Fruit fly (Drosophila melanogaster) whole organism, embryonic: Measurements from ENCODE around the gene asl.
A peak's percentile ranks its signal among the peaks of the same experiment; 100 is the strongest.

Experiments used
- C15 ChIP-seq: fragments of 200-800 bp; sonication (Bioruptor generic); IDR thresholded peaks from 3 replicates; pipeline ENCODE4 v1.3.6; 2022; ENCODE audit warnings: missing biosample characterization, missing genetic modification characterization
- CG10274 ChIP-seq: fragments of 200-800 bp; sonication (Bioruptor generic); optimal IDR thresholded peaks from 3 replicates; lab custom pipeline; 2017; ENCODE audit warnings: missing biosample characterization, mild to moderate bottlenecking, missing genetic modification characterization
- CG10462 ChIP-seq: fragments of 200-800 bp; sonication (Bioruptor generic); optimal IDR thresholded peaks from 2 replicates; lab custom pipeline; 2016; ENCODE audit warnings: missing biosample characterization, missing genetic modification characterization
- CG10654 ChIP-seq: fragments of 200-800 bp; sonication (Bioruptor generic); optimal IDR thresholded peaks from 2 replicates; lab custom pipeline; 2016; ENCODE audit warnings: missing biosample characterization, missing genetic modification characterization
- CG11456 ChIP-seq: fragments of 200-800 bp; sonication (Bioruptor generic); IDR thresholded peaks from 3 replicates; pipeline ENCODE4 v1.3.6; 2022; ENCODE audit warnings: missing biosample characterization, missing genetic modification characterization
- CG1233 ChIP-seq: fragments of 200-800 bp; sonication (Bioruptor generic); optimal IDR thresholded peaks from 4 replicates; lab custom pipeline; 2018; ENCODE audit warnings: missing biosample characterization, mild to moderate bottlenecking, missing genetic modification characterization
- CG12744 ChIP-seq: fragments of 200-800 bp; sonication (Bioruptor generic); optimal IDR thresholded peaks from 2 replicates; lab custom pipeline; 2016; ENCODE audit warnings: missing biosample characterization, missing genetic modification characterization
- CG17802 ChIP-seq: fragments of 200-800 bp; sonication (Bioruptor generic); optimal IDR thresholded peaks from 2 replicates; lab custom pipeline; 2018; ENCODE audit warnings: missing biosample characterization, mild to moderate bottlenecking, missing genetic modification characterization, moderate library complexity
- CG18619 ChIP-seq: fragments of 200-800 bp; sonication (Bioruptor generic); optimal IDR thresholded peaks from 3 replicates; lab custom pipeline; 2017; ENCODE audit warnings: missing biosample characterization, mild to moderate bottlenecking, missing genetic modification characterization
- CG18764 ChIP-seq: fragments of 200-800 bp; sonication (Bioruptor generic); optimal IDR thresholded peaks from 3 replicates; lab custom pipeline; 2016; ENCODE audit warnings: missing biosample characterization, missing genetic modification characterization
- CG2129 ChIP-seq: fragments of 200-800 bp; sonication (Bioruptor generic); IDR thresholded peaks from 2 replicates; pipeline ENCODE4 v1.3.6; 2022; ENCODE audit warnings: missing biosample characterization, missing genetic modification characterization; ENCODE audit not compliant: partially characterized antibody
- CG31388 ChIP-seq: fragments of 200-800 bp; sonication (Bioruptor generic); optimal IDR thresholded peaks from 2 replicates; lab custom pipeline; 2016; ENCODE audit warnings: missing biosample characterization, missing genetic modification characterization
- CG3407 ChIP-seq: fragments of 200-800 bp; sonication (Bioruptor generic); optimal IDR thresholded peaks from 2 replicates; lab custom pipeline; 2018; ENCODE audit warnings: missing biosample characterization, mild to moderate bottlenecking, missing genetic modification characterization
- CG6175 ChIP-seq: fragments of 200-800 bp; sonication (Bioruptor generic); IDR thresholded peaks from 3 replicates; pipeline ENCODE4 v1.3.6; 2022; ENCODE audit warnings: missing biosample characterization, missing genetic modification characterization
- CG7786 ChIP-seq: fragments of 200-800 bp; sonication (Bioruptor generic); optimal IDR thresholded peaks from 2 replicates; lab custom pipeline; 2016; ENCODE audit warnings: missing biosample characterization, missing genetic modification characterization
- CG8388 ChIP-seq: fragments of 200-800 bp; sonication (Bioruptor generic); optimal IDR thresholded peaks from 2 replicates; lab custom pipeline; 2019; ENCODE audit warnings: missing biosample characterization, mild to moderate bottlenecking, missing genetic modification characterization, moderate library complexity
- CG9797 ChIP-seq: fragments of 200-800 bp; sonication (Bioruptor generic); optimal IDR thresholded peaks from 3 replicates; lab custom pipeline; 2018; ENCODE audit warnings: missing biosample characterization, mild to moderate bottlenecking, missing genetic modification characterization
- Deaf1 ChIP-seq: fragments of 200-800 bp; optimal IDR thresholded peaks from 3 replicates; lab custom pipeline; 2019; ENCODE audit warnings: missing biosample characterization, mild to moderate bottlenecking, missing genetic modification characterization, moderate library complexity
- Dref ChIP-seq: fragments of 200-800 bp; sonication (Bioruptor generic); IDR thresholded peaks from 2 replicates; pipeline ENCODE4 v1.3.6; 2022; ENCODE audit warnings: missing biosample characterization, missing genetic modification characterization
- H15 ChIP-seq: fragments of 200-800 bp; sonication (Bioruptor generic); IDR thresholded peaks from 3 replicates; pipeline ENCODE4 v1.3.6; 2022; ENCODE audit warnings: missing biosample characterization, missing genetic modification characterization
- H2.0 ChIP-seq: fragments of 200-800 bp; sonication (Bioruptor generic); IDR thresholded peaks from 2 replicates; pipeline ENCODE4 v1.3.6; 2022; ENCODE audit warnings: missing biosample characterization, missing genetic modification characterization
- Meics ChIP-seq: fragments of 200-800 bp; sonication (Bioruptor generic); optimal IDR thresholded peaks from 2 replicates; lab custom pipeline; 2017; ENCODE audit warnings: missing biosample characterization, mild to moderate bottlenecking, missing genetic modification characterization
- Mrtf ChIP-seq: fragments of 200-800 bp; sonication (Bioruptor generic); IDR thresholded peaks from 3 replicates; pipeline ENCODE4 v1.3.6; 2022; ENCODE audit warnings: missing biosample characterization, missing genetic modification characterization
- Myb ChIP-seq: fragments of 200-800 bp; sonication (Bioruptor generic); optimal IDR thresholded peaks from 2 replicates; lab custom pipeline; 2016; ENCODE audit warnings: missing biosample characterization, missing genetic modification characterization
- Pdp1 ChIP-seq, 2 experiments: fragments of 200-800 bp; sonication (Bioruptor generic); optimal IDR thresholded peaks; 3 replicates each; lab custom pipeline; 2016; ENCODE audit warnings: missing biosample characterization in 2 of 2, missing genetic modification characterization in 2 of 2, mild to moderate bottlenecking in 1 of 2, moderate library complexity in 1 of 2
- Ptx1 ChIP-seq: fragments of 200-800 bp; sonication (Bioruptor generic); IDR thresholded peaks from 2 replicates; pipeline ENCODE4 v1.3.6; 2022; ENCODE audit warnings: missing biosample characterization, missing genetic modification characterization
- Six4 ChIP-seq: fragments of 200-800 bp; sonication (Bioruptor generic); optimal IDR thresholded peaks from 2 replicates; lab custom pipeline; 2016; ENCODE audit warnings: missing biosample characterization, missing genetic modification characterization
- Taf1 ChIP-seq: fragments of 200-800 bp; sonication (Bioruptor generic); IDR thresholded peaks from 2 replicates; pipeline ENCODE4 v1.3.6; 2022; ENCODE audit warnings: missing biosample characterization, missing genetic modification characterization
- abd-A ChIP-seq: fragments of 200-800 bp; sonication (Bioruptor generic); optimal IDR thresholded peaks from 3 replicates; lab custom pipeline; 2019; ENCODE audit warnings: missing biosample characterization, mild to moderate bottlenecking, missing genetic modification characterization, moderate library complexity
- ap ChIP-seq: fragments of 200-800 bp; sonication (Bioruptor generic); IDR thresholded peaks from 2 replicates; pipeline ENCODE4 v1.3.6; 2022; ENCODE audit warnings: missing biosample characterization, missing genetic modification characterization
- ase ChIP-seq: fragments of 200-800 bp; sonication (Bioruptor generic); IDR thresholded peaks from 3 replicates; pipeline ENCODE4 v1.3.6; 2022; ENCODE audit warnings: missing biosample characterization, missing genetic modification characterization
- ato ChIP-seq: fragments of 200-800 bp; sonication (Bioruptor generic); IDR thresholded peaks from 2 replicates; pipeline ENCODE4 v1.3.6; 2022; ENCODE audit warnings: missing biosample characterization, missing genetic modification characterization; ENCODE audit not compliant: partially characterized antibody
- cas ChIP-seq: fragments of 200-800 bp; sonication (Bioruptor generic); IDR thresholded peaks from 2 replicates; pipeline ENCODE4 v1.3.6; 2022; ENCODE audit warnings: missing biosample characterization, missing genetic modification characterization
- ems ChIP-seq: fragments of 200-800 bp; sonication (Bioruptor generic); optimal IDR thresholded peaks from 3 replicates; lab custom pipeline; 2016; ENCODE audit warnings: missing biosample characterization, missing genetic modification characterization
- gro ChIP-seq: fragments of 200-800 bp; sonication (Bioruptor generic); optimal IDR thresholded peaks from 2 replicates; lab custom pipeline; 2016; ENCODE audit warnings: missing biosample characterization, missing genetic modification characterization
- hkb ChIP-seq, 2 experiments: fragments of 200-800 bp in 1 of 2; fragments of >200 bp in 1 of 2; sonication (Bioruptor generic) in 1 of 2; IDR thresholded peaks in 1 of 2; optimal IDR thresholded peaks in 1 of 2; 2 replicates each; pipeline versions ENCODE4 v1.3.6 to Lab custom; 2017 to 2022; ENCODE audit warnings: missing biosample characterization in 1 of 2, missing genetic modification characterization in 1 of 2
- nmo ChIP-seq: fragments of 200-800 bp; sonication (Bioruptor generic); optimal IDR thresholded peaks from 2 replicates; lab custom pipeline; 2018; ENCODE audit warnings: missing biosample characterization, mild to moderate bottlenecking, missing genetic modification characterization, moderate library complexity
- phol ChIP-seq: fragments of 200-800 bp; sonication (Bioruptor generic); optimal IDR thresholded peaks from 3 replicates; lab custom pipeline; 2018; ENCODE audit warnings: missing biosample characterization, mild to moderate bottlenecking, missing genetic modification characterization, moderate library complexity
- row ChIP-seq: fragments of 200-800 bp; sonication (Bioruptor generic); IDR thresholded peaks from 3 replicates; pipeline ENCODE4 v1.3.6; 2022; ENCODE audit warnings: missing biosample characterization, missing genetic modification characterization
- salm ChIP-seq: fragments of 200-800 bp; sonication (Bioruptor generic); optimal IDR thresholded peaks from 2 replicates; lab custom pipeline; 2018; ENCODE audit warnings: missing biosample characterization, mild to moderate bottlenecking, missing genetic modification characterization
- sc ChIP-seq, 3 experiments: fragments of >200 bp in 2 of 3; fragments of 200-800 bp in 1 of 3; sonication (Bioruptor generic) in 1 of 3; optimal IDR thresholded peaks; 2 replicates in 2 of 3; 3 replicates in 1 of 3; lab custom pipeline; 2017; ENCODE audit warnings: mild to moderate bottlenecking in 1 of 3, missing biosample characterization in 1 of 3, missing genetic modification characterization in 1 of 3, missing genetic modification reagents in 1 of 3
- shn ChIP-seq: fragments of 200-800 bp; sonication (Bioruptor generic); optimal IDR thresholded peaks from 3 replicates; lab custom pipeline; 2016; ENCODE audit warnings: missing biosample characterization, missing genetic modification characterization
- slbo ChIP-seq: fragments of 200-800 bp; sonication (Bioruptor generic); IDR thresholded peaks from 2 replicates; pipeline ENCODE4 v1.3.6; 2022; ENCODE audit warnings: missing biosample characterization, missing genetic modification characterization
- slou ChIP-seq: fragments of 200-800 bp; sonication (Bioruptor generic); optimal IDR thresholded peaks from 3 replicates; lab custom pipeline; 2016; ENCODE audit warnings: missing biosample characterization, missing genetic modification characterization
- so ChIP-seq: fragments of 200-800 bp; sonication (Bioruptor generic); IDR thresholded peaks from 3 replicates; pipeline ENCODE4 v1.3.6; 2022; ENCODE audit warnings: missing biosample characterization, missing genetic modification characterization
- sr ChIP-seq: fragments of 200-800 bp; sonication (Bioruptor generic); IDR thresholded peaks from 3 replicates; pipeline ENCODE4 v1.3.6; 2022; ENCODE audit warnings: missing biosample characterization, missing genetic modification characterization
- tna ChIP-seq: fragments of 200-800 bp; sonication (Bioruptor generic); IDR thresholded peaks from 2 replicates; pipeline ENCODE4 v1.3.6; 2022; ENCODE audit warnings: missing biosample characterization, missing genetic modification characterization; ENCODE audit not compliant: partially characterized antibody
- trh ChIP-seq: fragments of 200-800 bp; sonication (Bioruptor generic); optimal IDR thresholded peaks from 2 replicates; lab custom pipeline; 2016; ENCODE audit warnings: missing biosample characterization, missing genetic modification characterization
- tup ChIP-seq: fragments of 200-800 bp; sonication (Bioruptor generic); optimal IDR thresholded peaks from 2 replicates; lab custom pipeline; 2016; ENCODE audit warnings: missing biosample characterization, mild to moderate bottlenecking, missing genetic modification characterization, moderate library complexity
- zf30C ChIP-seq: fragments of 200-800 bp; sonication (Bioruptor generic); optimal IDR thresholded peaks from 3 replicates; lab custom pipeline; 2018; ENCODE audit warnings: missing biosample characterization, mild to moderate bottlenecking, missing genetic modification characterization

The asl gene

DNA sequence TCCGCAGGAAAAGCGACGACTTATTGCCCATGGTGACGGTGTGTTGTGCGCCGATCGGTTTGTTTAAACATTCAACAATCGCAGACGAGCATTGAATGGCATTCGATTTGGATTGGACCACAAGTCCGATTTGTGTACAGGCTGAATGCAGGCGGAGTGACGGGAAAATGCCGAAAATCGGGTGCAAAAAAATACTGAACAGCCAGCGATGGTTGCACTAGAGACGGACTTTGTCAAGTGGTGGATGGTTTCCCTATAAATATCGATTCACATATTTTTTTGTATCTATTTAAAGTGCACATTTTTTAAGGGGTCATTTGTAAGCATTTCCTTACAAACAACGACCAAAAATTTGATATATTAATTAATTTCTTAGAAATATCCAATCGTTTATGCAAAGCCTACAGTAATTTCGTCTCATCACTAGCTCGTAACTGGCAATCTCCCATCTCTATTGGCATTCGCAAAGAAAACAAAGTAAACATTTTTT, 48.4 kb upstream of the asl start, which contains the start of the genes elm and MED27 (continued):
- TF ChIP-seq CG18764 (GFP tag; lab: Kevin White, UChicago) (peak; percentile 87), phol (peak; percentile 95), hkb (optimal IDR thresholded peaks at IDR 0.05; lab: Kevin White, UChicago) (peak; percentile 87), hkb (GFP tag; IDR thresholded peaks at IDR 0.05; lab: Robert Waterston, UW) (peak; percentile 86), ato (GFP tag; lab: Robert Waterston, UW) (peak; percentile 47; the same call in 1 of the 2 replicates), shn (peak; percentile 90), CG10462 (GFP tag; lab: Kevin White, UChicago) (peak; percentile 88), zf30C (GFP tag; lab: Kevin White, UChicago) (no peak), CG1233 (GFP tag; lab: Kevin White, UChicago) (peak; percentile 87), CG8388 (GFP tag; lab: Kevin White, UChicago) (peak; percentile 88), Deaf1 (peak; percentile 68), salm (tag; lab: Kevin White, UChicago) (peak; percentile 76), CG11456 (GFP tag; lab: Robert Waterston, UW) (peak; percentile 94), sr (GFP tag; lab: Robert Waterston, UW) (no peak), nmo (GFP tag; lab: Kevin White, UChicago) (peak; percentile 97), ap (GFP tag; lab: Robert Waterston, UW) (peak; percentile 83), sc (optimal IDR thresholded peaks at IDR 0.05; lab: Kevin White, UChicago) (no peak), sc (GFP tag; optimal IDR thresholded peaks at IDR 0.05; lab: Kevin White, UChicago) (peak; percentile 71), row (GFP tag; lab: Robert Waterston, UW) (peak; percentile 99), CG17802 (peak; percentile 73), Dref (peak; percentile 53), Taf1 (GFP tag; lab: Robert Waterston, UW) (peak; percentile 90), CG10274 (GFP tag; lab: Kevin White, UChicago) (peak; percentile 68), H2.0 (peak; percentile 93), slbo (GFP tag; lab: Robert Waterston, UW) (peak; percentile 97), CG9797 (GFP tag; lab: Kevin White, UChicago) (peak; percentile 95), tup (GFP tag; lab: Kevin White, UChicago) (peak; percentile 73), C15 (peak; percentile 81; the same call in 2 of the 3 replicates), Meics (peak; percentile 87), trh (peak; percentile 92), ems (peak; percentile 94), ase (GFP tag; lab: Robert Waterston, UW) (peak; percentile 88), cas (GFP tag; lab: Robert Waterston, UW) (peak; percentile 86), Myb (GFP tag; lab: Kevin White, UChicago) (peak; percentile 83), Ptx1 (GFP tag; lab: Robert Waterston, UW) (peak; percentile 97), CG3407 (peak; percentile 78), CG7786 (GFP tag; lab: Kevin White, UChicago) (peak; percentile 91), CG18619 (peak; percentile 86), so (GFP tag; lab: Robert Waterston, UW) (peak; percentile 89; the same call in 2 of the 3 replicates), CG10654 (GFP tag; lab: Kevin White, UChicago) (peak; percentile 93), CG12744 (GFP tag; lab: Kevin White, UChicago) (peak; percentile 86), Six4 (peak; percentile 85), abd-A (tag; lab: Kevin White, UChicago) (no peak), H15 (GFP tag; lab: Robert Waterston, UW) (peak; percentile 93), Mrtf (peak; percentile 87), Pdp1 (GFP tag; optimal IDR thresholded peaks at IDR 0.05; lab: Kevin White, UChicago) (peak; percentile 91 to 96), slou (peak; percentile 93), tna (GFP tag; lab: Robert Waterston, UW) (peak; percentile 65), CG31388 (GFP tag; lab: Kevin White, UChicago) (peak; percentile 90), gro (GFP tag; lab: Kevin White, UChicago) (peak; percentile 89), CG2129 (GFP tag; lab: Robert Waterston, UW) (peak; percentile 97), CG6175 (GFP tag; lab: Robert Waterston, UW) (peak; percentile 77; the same call in 2 of the 3 replicates)
